Worm (Caenorhabditis elegans) whole organism, L2 larva: ENCODE results near the gene str-61.

ENCODE experiments used
- C34F6.9 ChIP-seq: fragments of 150-350 bp; optimal IDR thresholded peaks from 2 replicates; lab custom pipeline; 2014; ENCODE audit warnings: missing biosample characterization, missing genetic modification characterization
- aly-2 ChIP-seq: fragments of 150-350 bp; optimal IDR thresholded peaks from 2 replicates; lab custom pipeline; 2014; ENCODE audit warnings: missing biosample characterization, missing genetic modification characterization
- ceh-82 ChIP-seq: fragments of 150-350 bp; optimal IDR thresholded peaks from 2 replicates; lab custom pipeline; 2014; ENCODE audit warnings: missing biosample characterization, missing genetic modification characterization
- elt-3 ChIP-seq: sonication (generic microtip); optimal IDR thresholded peaks from 2 replicates; lab custom pipeline; 2017; ENCODE audit warnings: missing biosample characterization, missing genetic modification characterization
- lin-39 ChIP-seq: fragments of 150-350 bp; optimal IDR thresholded peaks from 2 replicates; lab custom pipeline; 2014; ENCODE audit warnings: missing biosample characterization, missing genetic modification reagents, missing genetic modification characterization
- mab-5 ChIP-seq: fragments of 150-350 bp; optimal IDR thresholded peaks from 2 replicates; lab custom pipeline; 2014; ENCODE audit warnings: missing biosample characterization, missing genetic modification characterization
- nhr-11 ChIP-seq: fragments of 150-350 bp; optimal IDR thresholded peaks from 2 replicates; lab custom pipeline; 2014; ENCODE audit warnings: missing biosample characterization, missing genetic modification characterization
- nhr-21 ChIP-seq: fragments of 150-350 bp; optimal IDR thresholded peaks from 2 replicates; lab custom pipeline; 2014; ENCODE audit warnings: missing biosample characterization, missing genetic modification characterization
- nhr-77 ChIP-seq: fragments of 150-350 bp; optimal IDR thresholded peaks from 2 replicates; lab custom pipeline; 2014; ENCODE audit warnings: missing biosample characterization, missing genetic modification characterization
- unc-62 ChIP-seq: fragments of 150-350 bp; optimal IDR thresholded peaks from 2 replicates; lab custom pipeline; 2014; ENCODE audit warnings: missing biosample characterization, missing genetic modification reagents, missing genetic modification characterization
- ztf-11 ChIP-seq: sonication (generic microtip); optimal IDR thresholded peaks from 2 replicates; lab custom pipeline; 2017; ENCODE audit warnings: missing biosample characterization, missing genetic modification characterization

ce11 chrV:16716574-16716973 is 45.5 kb upstream of the str-61 start, which contains the start of gene srh-137:
- TF ChIP-seq elt-3 (tag; lab: Kevin White, UChicago) (no peak), lin-39 (no peak), nhr-21 (tag; lab: Kevin White, UChicago) (no peak), nhr-77 (no peak), ztf-11 (tag; lab: Kevin White, UChicago) (no peak), unc-62 (no peak), C34F6.9 (tag; lab: Kevin White, UChicago) (no peak), aly-2 (no peak), ceh-82 (tag; lab: Kevin White, UChicago) (no peak), nhr-11 (tag; lab: Kevin White, UChicago) (no peak), mab-5 (no peak)
